Worm (Caenorhabditis elegans): ENCODE measurements around the gene nlp-55.

DNA sequence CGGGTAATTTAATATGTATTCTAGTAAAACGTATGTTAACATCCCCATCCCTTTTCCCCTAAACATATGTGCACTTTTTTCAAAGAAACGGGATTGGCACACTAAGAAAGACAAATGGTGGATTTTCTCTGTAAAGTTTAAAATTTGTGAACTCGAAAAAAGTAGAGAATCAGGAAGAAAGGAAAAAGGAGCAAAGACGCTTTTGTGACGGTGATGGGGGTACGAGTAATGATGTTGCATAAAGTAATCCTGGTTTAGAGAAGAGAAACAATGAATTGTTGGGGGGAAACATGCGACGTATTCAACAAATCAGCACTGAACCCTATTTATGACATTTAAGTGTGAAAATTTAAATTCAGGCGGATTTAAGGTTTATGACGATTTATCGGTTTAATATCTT is 16.3 kb upstream of the nlp-55 start:
- TF ChIP-seq ama-1 (optimal IDR thresholded peaks at IDR 0.05) (no peak), hmbx-1 (tag; optimal IDR thresholded peaks at IDR 0.05) (no peak), tbx-11 (GFP tag; IDR thresholded peaks at IDR 0.05) (no peak), tbx-37 (GFP tag; conservative IDR thresholded peaks at IDR 0.05) (no peak), ceh-13 (GFP tag; optimal IDR thresholded peaks at IDR 0.05) (no peak), hmg-4 (GFP tag; optimal IDR thresholded peaks at IDR 0.05) (no peak), F13C5.2 (tag; optimal IDR thresholded peaks at IDR 0.05) (no peak)
